Worm (Caenorhabditis elegans) whole organism, L3 larva: ENCODE measurements around the gene nhr-212.

Experiments
- R02D3.7 ChIP-seq: fragments of 150-350 bp; optimal IDR thresholded peaks from 2 replicates; lab custom pipeline; 2014; ENCODE audit warnings: missing biosample characterization, missing genetic modification characterization
- aly-2 ChIP-seq: fragments of 150-350 bp; optimal IDR thresholded peaks from 2 replicates; lab custom pipeline; 2014; ENCODE audit warnings: missing biosample characterization, missing genetic modification characterization
- ama-1 ChIP-seq: fragments of 150-350 bp; optimal IDR thresholded peaks from 2 replicates; lab custom pipeline; 2018
- ceh-16 ChIP-seq: sonication (generic microtip); optimal IDR thresholded peaks from 2 replicates; lab custom pipeline; 2017; ENCODE audit warnings: missing biosample characterization, missing genetic modification characterization
- ceh-28 ChIP-seq: fragments of 150-350 bp; optimal IDR thresholded peaks from 2 replicates; lab custom pipeline; 2014; ENCODE audit warnings: missing biosample characterization, missing genetic modification reagents, missing genetic modification characterization
- ceh-82 ChIP-seq: fragments of 150-350 bp; optimal IDR thresholded peaks from 2 replicates; lab custom pipeline; 2014; ENCODE audit warnings: missing biosample characterization, missing genetic modification characterization
- daf-12 ChIP-seq: fragments of 150-350 bp; optimal IDR thresholded peaks from 2 replicates; lab custom pipeline; 2014; ENCODE audit warnings: missing biosample characterization, missing genetic modification reagents, missing genetic modification characterization
- egl-27 ChIP-seq: sonication (generic microtip); optimal IDR thresholded peaks from 4 replicates; lab custom pipeline; 2017; ENCODE audit warnings: missing biosample characterization, missing genetic modification reagents, missing genetic modification characterization
- elt-1 ChIP-seq: fragments of 150-350 bp; optimal IDR thresholded peaks from 2 replicates; lab custom pipeline; 2014; ENCODE audit warnings: missing biosample characterization, missing genetic modification characterization
- elt-2 ChIP-seq: sonication (generic microtip); optimal IDR thresholded peaks from 2 replicates; lab custom pipeline; 2016; ENCODE audit warnings: missing genetic modification reagents, mild to moderate bottlenecking, missing genetic modification characterization, missing compliant biosample characterization
- elt-3 ChIP-seq, 3 experiments: fragments of 150-350 bp in 1 of 3; sonication (generic microtip) in 2 of 3; optimal IDR thresholded peaks; 2 replicates in 2 of 3; 4 replicates in 1 of 3; lab custom pipeline; 2014 to 2017; ENCODE audit warnings: missing biosample characterization in 3 of 3, missing genetic modification characterization in 3 of 3
- fkh-10 ChIP-seq: sonication (generic microtip); optimal IDR thresholded peaks from 2 replicates; lab custom pipeline; 2017; ENCODE audit warnings: missing biosample characterization, missing genetic modification reagents, missing genetic modification characterization
- fkh-2 ChIP-seq: fragments of 150-350 bp; optimal IDR thresholded peaks from 2 replicates; lab custom pipeline; 2014; ENCODE audit warnings: missing biosample characterization, missing genetic modification reagents, missing genetic modification characterization
- hmg-11 ChIP-seq: sonication (generic microtip); optimal IDR thresholded peaks from 2 replicates; lab custom pipeline; 2016; ENCODE audit warnings: missing genetic modification characterization, missing compliant biosample characterization
- jun-1 ChIP-seq: fragments of 150-350 bp; optimal IDR thresholded peaks from 2 replicates; lab custom pipeline; 2014; ENCODE audit warnings: missing biosample characterization, missing genetic modification reagents, missing genetic modification characterization
- lin-15B ChIP-seq: fragments of 150-350 bp; optimal IDR thresholded peaks from 2 replicates; lab custom pipeline; 2014; ENCODE audit warnings: missing biosample characterization, missing genetic modification characterization
- lin-39 ChIP-seq: fragments of 150-350 bp; optimal IDR thresholded peaks from 2 replicates; lab custom pipeline; 2018; ENCODE audit warnings: missing biosample characterization, missing genetic modification reagents, missing genetic modification characterization
- mdl-1 ChIP-seq: fragments of 150-350 bp; optimal IDR thresholded peaks from 2 replicates; lab custom pipeline; 2014; ENCODE audit warnings: missing biosample characterization, missing genetic modification characterization
- nfya-1 ChIP-seq: sonication (generic microtip); optimal IDR thresholded peaks from 2 replicates; lab custom pipeline; 2017; ENCODE audit warnings: missing genetic modification characterization, mild to moderate bottlenecking, missing compliant biosample characterization, antibody characterized with exemption, moderate library complexity; ENCODE audit not compliant: insufficient read depth
- nhr-12 ChIP-seq: fragments of 150-350 bp; optimal IDR thresholded peaks from 2 replicates; lab custom pipeline; 2014; ENCODE audit warnings: missing biosample characterization, missing genetic modification characterization
- nhr-23 ChIP-seq: fragments of 150-350 bp; optimal IDR thresholded peaks from 2 replicates; lab custom pipeline; 2014; ENCODE audit warnings: missing biosample characterization, missing genetic modification reagents, missing genetic modification characterization
- nhr-237 ChIP-seq: fragments of 150-350 bp; optimal IDR thresholded peaks from 2 replicates; lab custom pipeline; 2014; ENCODE audit warnings: missing biosample characterization, missing genetic modification characterization
- nhr-25 ChIP-seq: sonication (generic microtip); optimal IDR thresholded peaks from 2 replicates; lab custom pipeline; 2017; ENCODE audit warnings: missing biosample characterization, missing genetic modification characterization
- nhr-28 ChIP-seq: fragments of 150-350 bp; optimal IDR thresholded peaks from 2 replicates; lab custom pipeline; 2014; ENCODE audit warnings: missing biosample characterization, missing genetic modification characterization
- nhr-43 ChIP-seq: sonication (generic microtip); optimal IDR thresholded peaks from 2 replicates; lab custom pipeline; 2016; ENCODE audit warnings: mild to moderate bottlenecking, missing genetic modification characterization, missing compliant biosample characterization; ENCODE audit not compliant: poor library complexity, severe bottlenecking
- nhr-76 ChIP-seq: fragments of 150-350 bp; sonication (generic microtip); optimal IDR thresholded peaks from 5 replicates; lab custom pipeline; 2014; ENCODE audit warnings: missing biosample characterization, missing genetic modification characterization
- nhr-77 ChIP-seq: fragments of 150-350 bp; optimal IDR thresholded peaks from 2 replicates; lab custom pipeline; 2014; ENCODE audit warnings: missing biosample characterization, missing genetic modification characterization
- pha-4 ChIP-seq: fragments of 150-350 bp; optimal IDR thresholded peaks from 2 replicates; lab custom pipeline; 2014; ENCODE audit warnings: missing biosample characterization, missing genetic modification reagents, missing genetic modification characterization
- pqm-1 ChIP-seq: fragments of 150-350 bp; optimal IDR thresholded peaks from 2 replicates; lab custom pipeline; 2017; ENCODE audit warnings: missing biosample characterization, missing genetic modification characterization, inconsistent platforms
- sea-2 ChIP-seq: fragments of 150-350 bp; sonication (generic microtip); optimal IDR thresholded peaks from 4 replicates; lab custom pipeline; 2014; ENCODE audit warnings: missing biosample characterization, missing genetic modification reagents, missing genetic modification characterization
- snpc-4 ChIP-seq: fragments of 150-350 bp; optimal IDR thresholded peaks from 2 replicates; lab custom pipeline; 2014; ENCODE audit warnings: missing biosample characterization, missing genetic modification characterization
- unc-62 ChIP-seq: fragments of 150-350 bp; sonication (generic microtip); optimal IDR thresholded peaks from 4 replicates; lab custom pipeline; 2014; ENCODE audit warnings: missing biosample characterization, missing genetic modification reagents, missing genetic modification characterization
- ztf-11 ChIP-seq: fragments of 150-350 bp; optimal IDR thresholded peaks from 2 replicates; lab custom pipeline; 2014; ENCODE audit warnings: missing biosample characterization, missing genetic modification characterization
- ztf-4 ChIP-seq: fragments of 150-350 bp; optimal IDR thresholded peaks from 2 replicates; lab custom pipeline; 2014; ENCODE audit warnings: missing biosample characterization, missing genetic modification characterization

Gene nhr-212

ce11 chrV:487980-488379 lies 3.3 kb downstream of the nhr-212 start:
- TF ChIP-seq hmg-11, result no peak
- TF ChIP-seq unc-62 (GFP tag; lab: Kevin White, UChicago), result no peak
- no peak for TF ChIP-seq nhr-237 (tag; lab: Kevin White, UChicago)
- no peak for TF ChIP-seq egl-27 (tag; lab: Kevin White, UChicago)
- no peak for TF ChIP-seq fkh-10 (GFP tag; lab: Kevin White, UChicago)
- TF ChIP-seq ztf-4 (tag; lab: Kevin White, UChicago), result no peak
- TF ChIP-seq nfya-1 (tag; lab: Kevin White, UChicago), result no peak
- no peak for TF ChIP-seq ceh-16 (tag; lab: Kevin White, UChicago)
- TF ChIP-seq nhr-28 (tag; lab: Kevin White, UChicago), result no peak
- no peak for TF ChIP-seq jun-1
- TF ChIP-seq lin-39 (tag; lab: Kevin White, UChicago), result no peak
- no peak for TF ChIP-seq nhr-77 (tag; lab: Kevin White, UChicago)
- no peak for TF ChIP-seq R02D3.7
- no peak for TF ChIP-seq nhr-43 (tag; lab: Kevin White, UChicago)
- TF ChIP-seq mdl-1 (tag; lab: Kevin White, UChicago), result no peak
- no peak for TF ChIP-seq lin-15B
- TF ChIP-seq snpc-4 (tag; lab: Kevin White, UChicago), result no peak

- TF ChIP-seq nhr-237 (tag; lab: Kevin White, UChicago) (no peak), ceh-82 (tag; lab: Kevin White, UChicago) (no peak), daf-12 (tag; lab: Kevin White, UChicago) (no peak), pha-4 (tag; lab: Kevin White, UChicago) (no peak), elt-2 (tag; lab: Kevin White, UChicago) (peak; percentile 39), ceh-16 (tag; lab: Kevin White, UChicago) (no peak), pqm-1 (tag; lab: Kevin White, UChicago) (peak; percentile 6)
- TF ChIP-seq, all 47 proteins: peak for 2
Measured at ce11 chrV:489320-489719, 4.7 kb downstream of the nhr-212 start, which contains the start of gene nhr-106. nhr-106 (plus strand) TSS chrV:489620.

- no peak for TF ChIP-seq ztf-11 (tag; lab: Kevin White, UChicago)
- no peak for TF ChIP-seq pha-4 (tag; lab: Kevin White, UChicago)
- TF ChIP-seq nhr-237 (tag; lab: Kevin White, UChicago), result no peak
- TF ChIP-seq fkh-2 (tag; lab: Kevin White, UChicago), result no peak
- TF ChIP-seq ceh-16 (tag; lab: Kevin White, UChicago), result no peak
- TF ChIP-seq aly-2 (tag; lab: Kevin White, UChicago), result no peak
- TF ChIP-seq ceh-28 (tag; lab: Kevin White, UChicago), result no peak
Measured at ce11 chrV:491432-491831, 6.8 kb downstream of the nhr-212 start, which contains the start of gene str-196. str-196 (plus strand) TSS chrV:491732.

- TF ChIP-seq pha-4 (tag; lab: Kevin White, UChicago), result peak; percentile 47
- peak; percentile 30 for TF ChIP-seq nhr-23
- no peak for TF ChIP-seq nhr-237 (tag; lab: Kevin White, UChicago)
- TF ChIP-seq sea-2 (GFP tag; lab: Kevin White, UChicago), result no peak
- TF ChIP-seq unc-62 (GFP tag; lab: Kevin White, UChicago), result no peak
- TF ChIP-seq ama-1 (lab: Kevin White, UChicago), result no peak
- peak; percentile 40 for TF ChIP-seq jun-1
- TF ChIP-seq snpc-4 (tag; lab: Kevin White, UChicago), result no peak
- TF ChIP-seq elt-3 (tag; optimal IDR thresholded peaks at IDR 0.05; lab: Kevin White, UChicago), result peak in 2 of 3 experiments; percentile 33 to 43
- TF ChIP-seq ztf-11 (tag; lab: Kevin White, UChicago), result no peak
- TF ChIP-seq elt-1, result no peak
- TF ChIP-seq pqm-1 (tag; lab: Kevin White, UChicago), result peak; percentile 30
- no peak for TF ChIP-seq nhr-25 (tag; lab: Kevin White, UChicago)
- TF ChIP-seq nhr-43 (tag; lab: Kevin White, UChicago), result no peak
- no peak for TF ChIP-seq hmg-11
- TF ChIP-seq ceh-28 (tag; lab: Kevin White, UChicago), result peak; percentile 66
- TF ChIP-seq nhr-28 (tag; lab: Kevin White, UChicago), result no peak
- TF ChIP-seq elt-2 (tag; lab: Kevin White, UChicago), result peak; percentile 70
- no peak for TF ChIP-seq nhr-76 (tag; lab: Kevin White, UChicago)
- TF ChIP-seq lin-39 (tag; lab: Kevin White, UChicago), result no peak
- TF ChIP-seq nhr-12 (tag; lab: Kevin White, UChicago), result no peak
Measured at ce11 chrV:494284-494683, 9.6 kb downstream of the nhr-212 start, which contains the start of gene nhr-131. nhr-131 (plus strand) TSS chrV:494370.
